Worm (Caenorhabditis elegans) whole organism, L2 larva: ENCODE data around the gene Y37D8A.26.

Experiments
- C34F6.9 ChIP-seq: fragments of 150-350 bp; optimal IDR thresholded peaks from 2 replicates; lab custom pipeline; 2014; ENCODE audit warnings: missing biosample characterization, missing genetic modification characterization
- F13H6.1 ChIP-seq: sonication (generic microtip); optimal IDR thresholded peaks from 2 replicates; lab custom pipeline; 2016; ENCODE audit warnings: missing genetic modification characterization, missing compliant biosample characterization
- R02D3.7 ChIP-seq: fragments of 150-350 bp; optimal IDR thresholded peaks from 2 replicates; lab custom pipeline; 2014; ENCODE audit warnings: missing biosample characterization, missing genetic modification characterization
- Y55F3AM.14 ChIP-seq: fragments of 200-800 bp; sonication (Bioruptor generic); optimal IDR thresholded peaks from 2 replicates; lab custom pipeline; 2018; ENCODE audit warnings: mild to moderate bottlenecking, missing genetic modification characterization, missing compliant biosample characterization
- ZK546.5 ChIP-seq: sonication (generic microtip); optimal IDR thresholded peaks from 2 replicates; lab custom pipeline; 2017; ENCODE audit warnings: missing biosample characterization, missing genetic modification characterization
- alr-1 ChIP-seq: fragments of 150-350 bp; optimal IDR thresholded peaks from 2 replicates; lab custom pipeline; 2014; ENCODE audit warnings: missing biosample characterization, missing genetic modification characterization
- aly-2 ChIP-seq: fragments of 150-350 bp; optimal IDR thresholded peaks from 2 replicates; lab custom pipeline; 2014; ENCODE audit warnings: missing biosample characterization, missing genetic modification characterization
- ama-1 ChIP-seq: fragments of 150-350 bp; optimal IDR thresholded peaks from 2 replicates; lab custom pipeline; 2018; ENCODE audit warnings: inconsistent platforms
- blmp-1 ChIP-seq: sonication (generic microtip); optimal IDR thresholded peaks from 2 replicates; lab custom pipeline; 2017; ENCODE audit warnings: missing genetic modification characterization, mild to moderate bottlenecking, missing compliant biosample characterization, antibody characterized with exemption, moderate library complexity; ENCODE audit not compliant: insufficient read depth
- ceh-16 ChIP-seq: fragments of 150-350 bp; optimal IDR thresholded peaks from 2 replicates; lab custom pipeline; 2014; ENCODE audit warnings: missing biosample characterization, missing genetic modification characterization
- ceh-82 ChIP-seq: fragments of 150-350 bp; optimal IDR thresholded peaks from 2 replicates; lab custom pipeline; 2014; ENCODE audit warnings: missing biosample characterization, missing genetic modification characterization
- crh-2 ChIP-seq: sonication (generic microtip); optimal IDR thresholded peaks from 2 replicates; lab custom pipeline; 2017; ENCODE audit warnings: missing biosample characterization, missing genetic modification characterization
- dmd-4 ChIP-seq: sonication (generic microtip); optimal IDR thresholded peaks from 2 replicates; lab custom pipeline; 2017; ENCODE audit warnings: missing biosample characterization, missing genetic modification characterization
- egl-27 ChIP-seq: sonication (generic microtip); optimal IDR thresholded peaks from 3 replicates; lab custom pipeline; 2017; ENCODE audit warnings: missing biosample characterization, missing genetic modification reagents, missing genetic modification characterization
- elt-1 ChIP-seq: fragments of 150-350 bp; optimal IDR thresholded peaks from 2 replicates; lab custom pipeline; 2014; ENCODE audit warnings: missing biosample characterization, missing genetic modification characterization
- elt-3 ChIP-seq: sonication (generic microtip); optimal IDR thresholded peaks from 2 replicates; lab custom pipeline; 2017; ENCODE audit warnings: missing biosample characterization, missing genetic modification characterization
- fos-1 ChIP-seq: fragments of 150-350 bp; optimal IDR thresholded peaks from 2 replicates; lab custom pipeline; 2014; ENCODE audit warnings: missing biosample characterization, missing genetic modification characterization
- gmeb-1 ChIP-seq: fragments of 150-350 bp; optimal IDR thresholded peaks from 2 replicates; lab custom pipeline; 2014; ENCODE audit warnings: missing biosample characterization, missing genetic modification characterization
- lin-11 ChIP-seq: fragments of 150-350 bp; sonication (generic microtip); optimal IDR thresholded peaks from 2 replicates; lab custom pipeline; 2014; ENCODE audit warnings: missing biosample characterization, missing genetic modification characterization, inconsistent platforms, mixed read lengths
- lin-13 ChIP-seq: fragments of 150-350 bp; optimal IDR thresholded peaks from 2 replicates; lab custom pipeline; 2014; ENCODE audit warnings: missing biosample characterization, missing genetic modification reagents, missing genetic modification characterization
- lin-39 ChIP-seq: fragments of 150-350 bp; optimal IDR thresholded peaks from 2 replicates; lab custom pipeline; 2014; ENCODE audit warnings: missing biosample characterization, missing genetic modification reagents, missing genetic modification characterization
- lsy-2 ChIP-seq, 2 experiments: fragments of 150-350 bp in 1 of 2; sonication (generic microtip) in 1 of 2; optimal IDR thresholded peaks; 2 replicates each; lab custom pipeline; 2014 to 2017; ENCODE audit warnings: missing biosample characterization in 2 of 2, missing genetic modification characterization in 2 of 2
- mab-5 ChIP-seq: fragments of 150-350 bp; optimal IDR thresholded peaks from 2 replicates; lab custom pipeline; 2014; ENCODE audit warnings: missing biosample characterization, missing genetic modification characterization
- mbf-1 ChIP-seq: sonication (generic microtip); optimal IDR thresholded peaks from 2 replicates; lab custom pipeline; 2017; ENCODE audit warnings: missing biosample characterization, missing genetic modification characterization
- mdl-1 ChIP-seq, 2 experiments: fragments of 150-350 bp in 1 of 2; sonication (generic microtip) in 1 of 2; optimal IDR thresholded peaks; 2 replicates each; lab custom pipeline; 2017; ENCODE audit warnings: missing biosample characterization in 2 of 2, missing genetic modification characterization in 2 of 2
- nhr-10 ChIP-seq: sonication (generic microtip); optimal IDR thresholded peaks from 2 replicates; lab custom pipeline; 2017; ENCODE audit warnings: missing biosample characterization, missing genetic modification characterization
- nhr-11 ChIP-seq: fragments of 150-350 bp; optimal IDR thresholded peaks from 2 replicates; lab custom pipeline; 2014; ENCODE audit warnings: missing biosample characterization, missing genetic modification characterization
- nhr-12 ChIP-seq: fragments of 150-350 bp; optimal IDR thresholded peaks from 2 replicates; lab custom pipeline; 2014; ENCODE audit warnings: missing biosample characterization, missing genetic modification characterization
- nhr-129 ChIP-seq: fragments of 150-350 bp; optimal IDR thresholded peaks from 2 replicates; lab custom pipeline; 2014; ENCODE audit warnings: missing biosample characterization, missing genetic modification characterization
- nhr-21 ChIP-seq: fragments of 150-350 bp; optimal IDR thresholded peaks from 2 replicates; lab custom pipeline; 2014; ENCODE audit warnings: missing biosample characterization, missing genetic modification characterization
- nhr-23 ChIP-seq: fragments of 150-350 bp; optimal IDR thresholded peaks from 2 replicates; lab custom pipeline; 2014; ENCODE audit warnings: missing biosample characterization, missing genetic modification reagents, missing genetic modification characterization
- nhr-237 ChIP-seq: fragments of 150-350 bp; optimal IDR thresholded peaks from 2 replicates; lab custom pipeline; 2014; ENCODE audit warnings: missing biosample characterization, missing genetic modification characterization
- nhr-25 ChIP-seq: fragments of 150-350 bp; sonication (generic microtip); optimal IDR thresholded peaks from 3 replicates; lab custom pipeline; 2014; ENCODE audit warnings: missing biosample characterization, missing genetic modification characterization
- nhr-6 ChIP-seq: fragments of 150-350 bp; optimal IDR thresholded peaks from 2 replicates; lab custom pipeline; 2014; ENCODE audit warnings: missing biosample characterization, missing genetic modification characterization
- nhr-77 ChIP-seq: fragments of 150-350 bp; optimal IDR thresholded peaks from 2 replicates; lab custom pipeline; 2014; ENCODE audit warnings: missing biosample characterization, missing genetic modification characterization
- peb-1 ChIP-seq: fragments of 150-350 bp; optimal IDR thresholded peaks from 2 replicates; lab custom pipeline; 2014; ENCODE audit warnings: missing biosample characterization, missing genetic modification characterization
- sem-4 ChIP-seq: fragments of 150-350 bp; optimal IDR thresholded peaks from 2 replicates; lab custom pipeline; 2014; ENCODE audit warnings: missing biosample characterization, missing genetic modification reagents, missing genetic modification characterization
- skn-1 ChIP-seq: sonication (generic microtip); optimal IDR thresholded peaks from 2 replicates; lab custom pipeline; 2017; ENCODE audit warnings: missing biosample characterization, missing genetic modification characterization
- sma-3 ChIP-seq: sonication (generic microtip); optimal IDR thresholded peaks from 2 replicates; lab custom pipeline; 2016; ENCODE audit warnings: missing genetic modification reagents, missing genetic modification characterization, missing compliant biosample characterization
- sma-9 ChIP-seq, 2 experiments: fragments of 150-350 bp in 1 of 2; sonication (generic microtip) in 1 of 2; optimal IDR thresholded peaks; 2 replicates each; lab custom pipeline; 2014 to 2016; ENCODE audit warnings: missing genetic modification characterization in 2 of 2, mild to moderate bottlenecking in 1 of 2, missing biosample characterization in 1 of 2, missing compliant biosample characterization in 1 of 2, missing genetic modification reagents in 1 of 2, moderate library complexity in 1 of 2
- snpc-4 ChIP-seq: fragments of 150-350 bp; optimal IDR thresholded peaks from 2 replicates; lab custom pipeline; 2014; ENCODE audit warnings: missing biosample characterization, missing genetic modification characterization
- unc-39 ChIP-seq: fragments of 150-350 bp; optimal IDR thresholded peaks from 2 replicates; lab custom pipeline; 2014; ENCODE audit warnings: missing biosample characterization, missing genetic modification characterization
- unc-55 ChIP-seq: fragments of 150-350 bp; sonication (generic microtip); optimal IDR thresholded peaks from 3 replicates; lab custom pipeline; 2014; ENCODE audit warnings: missing biosample characterization, missing genetic modification reagents, missing genetic modification characterization
- unc-62 ChIP-seq: fragments of 150-350 bp; optimal IDR thresholded peaks from 2 replicates; lab custom pipeline; 2014; ENCODE audit warnings: missing biosample characterization, missing genetic modification reagents, missing genetic modification characterization
- zag-1 ChIP-seq: fragments of 150-350 bp; optimal IDR thresholded peaks from 2 replicates; lab custom pipeline; 2014; ENCODE audit warnings: missing biosample characterization, missing genetic modification characterization
- ztf-1 ChIP-seq: fragments of 200-800 bp; sonication (Bioruptor generic); conservative IDR thresholded peaks from 2 replicates; pipeline ENCODE4 v1.3.6; 2022; ENCODE audit warnings: missing genetic modification characterization, missing compliant biosample characterization
- ztf-11 ChIP-seq: sonication (generic microtip); optimal IDR thresholded peaks from 2 replicates; lab custom pipeline; 2017; ENCODE audit warnings: missing biosample characterization, missing genetic modification characterization
- ztf-4 ChIP-seq: fragments of 150-350 bp; optimal IDR thresholded peaks from 2 replicates; lab custom pipeline; 2014; ENCODE audit warnings: missing biosample characterization, missing genetic modification characterization

Y37D8A.26 gene

DNA sequence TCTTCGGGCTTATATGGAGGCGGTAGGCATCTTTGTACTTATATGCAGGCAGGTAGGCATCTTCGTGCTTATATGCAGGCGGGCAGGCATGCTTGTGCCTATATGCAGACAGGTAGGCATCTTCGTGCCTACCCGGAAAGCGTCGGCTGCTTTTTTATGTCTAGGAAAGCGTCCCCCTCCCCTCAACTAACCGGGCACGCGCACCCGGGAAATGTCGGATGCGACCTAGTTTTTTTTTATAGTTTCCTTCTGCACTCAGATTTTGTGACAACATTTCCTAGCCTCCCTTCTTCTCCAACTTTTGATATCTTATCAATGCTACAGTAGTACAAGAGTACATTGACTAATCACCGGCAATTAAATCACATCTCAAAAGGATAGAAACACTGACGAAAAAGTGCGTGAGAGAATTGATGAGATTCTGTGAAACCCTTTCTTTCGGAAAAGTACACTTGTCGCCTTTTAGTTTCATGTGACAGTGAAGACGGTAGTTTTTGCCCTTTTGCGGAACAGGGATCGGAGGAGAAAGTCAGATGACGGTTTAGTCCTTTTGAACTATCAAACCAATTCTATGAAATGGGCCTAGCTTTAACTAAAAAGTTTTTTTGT, 7.4 kb downstream of the Y37D8A.26 start:
- TF ChIP-seq Y55F3AM.14 (GFP tag; lab: Kevin White, UChicago) = no peak
- TF ChIP-seq peb-1 (tag; lab: Kevin White, UChicago) = no peak
- TF ChIP-seq F13H6.1 = peak; percentile 9
- TF ChIP-seq fos-1 (tag; lab: Kevin White, UChicago) = peak; percentile 88
- TF ChIP-seq nhr-12 (tag; lab: Kevin White, UChicago) = no peak
- TF ChIP-seq ztf-1 (GFP tag; lab: Robert Waterston, UW) = 0 out of 2 replicates have a peak, but pooled peaks have one; percentile 37
- TF ChIP-seq dmd-4 (tag; lab: Kevin White, UChicago) = no peak
- peak; percentile 96 for TF ChIP-seq sma-9 (GFP tag; optimal IDR thresholded peaks at IDR 0.05; lab: Kevin White, UChicago)
- TF ChIP-seq sma-9 (tag; optimal IDR thresholded peaks at IDR 0.05; lab: Kevin White, UChicago) = peak; percentile 25
- no peak for TF ChIP-seq aly-2 (tag; lab: Kevin White, UChicago)
- peak; percentile 12 for TF ChIP-seq mab-5 (tag; lab: Kevin White, UChicago)
- TF ChIP-seq nhr-6 (tag; lab: Kevin White, UChicago) = peak; percentile 17
- TF ChIP-seq C34F6.9 = no peak
- no peak for TF ChIP-seq unc-62 (GFP tag; lab: Kevin White, UChicago)
- TF ChIP-seq blmp-1 = peak; percentile 93
- TF ChIP-seq lin-13 (GFP tag; lab: Kevin White, UChicago) = no peak
- no peak for TF ChIP-seq zag-1 (tag; lab: Kevin White, UChicago)
- TF ChIP-seq unc-55 (GFP tag; lab: Kevin White, UChicago) = no peak
- TF ChIP-seq skn-1 (tag; lab: Kevin White, UChicago) = no peak
- peak in 1 of 2 experiments; percentile 31 for TF ChIP-seq mdl-1 (tag; optimal IDR thresholded peaks at IDR 0.05; lab: Kevin White, UChicago)
- TF ChIP-seq nhr-10 (tag; lab: Kevin White, UChicago) = no peak
- no peak for TF ChIP-seq nhr-11 (tag; lab: Kevin White, UChicago)
- no peak for TF ChIP-seq nhr-23 (tag; lab: Kevin White, UChicago)
- TF ChIP-seq sma-3 (GFP tag; lab: Kevin White, UChicago) = peak; percentile 89
- TF ChIP-seq ama-1 (lab: Kevin White, UChicago) = no peak
- no peak for TF ChIP-seq nhr-77 (tag; lab: Kevin White, UChicago)
- TF ChIP-seq elt-3 (tag; lab: Kevin White, UChicago) = no peak
- peak; percentile 21 for TF ChIP-seq gmeb-1 (tag; lab: Kevin White, UChicago)
- TF ChIP-seq alr-1 = no peak
- TF ChIP-seq ztf-4 (tag; lab: Kevin White, UChicago) = no peak
- no peak for TF ChIP-seq R02D3.7 (tag; lab: Kevin White, UChicago)
- TF ChIP-seq ztf-11 = no peak
- TF ChIP-seq unc-39 = no peak
- TF ChIP-seq lsy-2 (tag; optimal IDR thresholded peaks at IDR 0.05; lab: Kevin White, UChicago) = peak in 1 of 2 experiments; percentile 71
- TF ChIP-seq ceh-16 (tag; lab: Kevin White, UChicago) = no peak
- TF ChIP-seq nhr-25 (tag; lab: Kevin White, UChicago) = peak; percentile 68
- TF ChIP-seq snpc-4 = no peak
- TF ChIP-seq sem-4 (tag; lab: Kevin White, UChicago) = peak; percentile 84
- no peak for TF ChIP-seq elt-1 (tag; lab: Kevin White, UChicago)
- TF ChIP-seq ceh-82 (tag; lab: Kevin White, UChicago) = no peak
- peak; percentile 93 for TF ChIP-seq egl-27 (tag; lab: Kevin White, UChicago)
- TF ChIP-seq ZK546.5 (tag; lab: Kevin White, UChicago) = no peak
- TF ChIP-seq lin-39 (tag; lab: Kevin White, UChicago) = no peak
- peak; percentile 93 for TF ChIP-seq nhr-21 (tag; lab: Kevin White, UChicago)
- peak; percentile 53 for TF ChIP-seq nhr-129
- TF ChIP-seq crh-2 (tag; lab: Kevin White, UChicago) = peak; percentile 7
- no peak for TF ChIP-seq nhr-237 (tag; lab: Kevin White, UChicago)
- no peak for TF ChIP-seq mbf-1 (tag; lab: Kevin White, UChicago)
- TF ChIP-seq lin-11 (tag; lab: Kevin White, UChicago) = no peak
